Fruit fly (Drosophila melanogaster) whole organism, prepupa: ENCODE data around the gene CG2493.

Experiments used
- CG10631 ChIP-seq: fragments of 200-800 bp; sonication (Bioruptor generic); optimal IDR thresholded peaks from 2 replicates; lab custom pipeline; 2016; ENCODE audit warnings: missing biosample characterization, missing genetic modification characterization
- CG10669 ChIP-seq: fragments of 200-800 bp; sonication (Bioruptor generic); optimal IDR thresholded peaks from 3 replicates; lab custom pipeline; 2018; ENCODE audit warnings: missing biosample characterization, mild to moderate bottlenecking, missing genetic modification characterization, moderate library complexity
- CG11294 ChIP-seq: fragments of 200-800 bp; sonication (Bioruptor generic); IDR thresholded peaks from 2 replicates; pipeline ENCODE4 v1.3.6; 2022; ENCODE audit warnings: missing biosample characterization, missing genetic modification characterization
- CG11762 ChIP-seq: fragments of 200-800 bp; sonication (Bioruptor generic); optimal IDR thresholded peaks from 3 replicates; lab custom pipeline; 2016; ENCODE audit warnings: missing biosample characterization, missing genetic modification characterization; ENCODE audit not compliant: insufficient read depth
- CG11902 ChIP-seq: fragments of 200-800 bp; sonication (Bioruptor generic); optimal IDR thresholded peaks from 3 replicates; lab custom pipeline; 2016; ENCODE audit warnings: missing biosample characterization, missing genetic modification characterization
- CG15336 ChIP-seq: fragments of 200-800 bp; sonication (Bioruptor generic); IDR thresholded peaks from 2 replicates; pipeline ENCODE4 v1.3.6; 2022; ENCODE audit warnings: missing biosample characterization, missing genetic modification characterization
- CG1621 ChIP-seq: fragments of 200-800 bp; sonication (Bioruptor generic); optimal IDR thresholded peaks from 3 replicates; lab custom pipeline; 2018; ENCODE audit warnings: missing biosample characterization, mild to moderate bottlenecking, missing genetic modification characterization
- CG16779 ChIP-seq: fragments of 200-800 bp; sonication (Bioruptor generic); optimal IDR thresholded peaks from 3 replicates; lab custom pipeline; 2017; ENCODE audit warnings: missing biosample characterization, mild to moderate bottlenecking, missing genetic modification characterization
- CG3032 ChIP-seq: fragments of 200-800 bp; optimal IDR thresholded peaks from 2 replicates; lab custom pipeline; 2019; ENCODE audit warnings: missing biosample characterization, mild to moderate bottlenecking, missing genetic modification characterization, moderate library complexity
- CG31627 ChIP-seq: fragments of 200-800 bp; sonication (Bioruptor generic); optimal IDR thresholded peaks from 3 replicates; lab custom pipeline; 2016; ENCODE audit warnings: missing biosample characterization, missing genetic modification characterization
- CG34406 ChIP-seq: fragments of 200-800 bp; sonication (Bioruptor generic); optimal IDR thresholded peaks from 3 replicates; lab custom pipeline; 2016; ENCODE audit warnings: missing biosample characterization, missing genetic modification characterization
- CG3919 ChIP-seq: fragments of 200-800 bp; sonication (Bioruptor generic); optimal IDR thresholded peaks from 3 replicates; lab custom pipeline; 2016; ENCODE audit warnings: missing biosample characterization, missing genetic modification characterization
- CG6163 ChIP-seq: fragments of 200-800 bp; sonication (Bioruptor generic); IDR thresholded peaks from 3 replicates; pipeline ENCODE4 v1.3.6; 2022; ENCODE audit warnings: missing biosample characterization, missing genetic modification characterization
- CG6276 ChIP-seq: fragments of 200-800 bp; sonication (Bioruptor generic); optimal IDR thresholded peaks from 2 replicates; lab custom pipeline; 2017; ENCODE audit warnings: missing biosample characterization, mild to moderate bottlenecking, missing genetic modification characterization
- CG6808 ChIP-seq: fragments of 200-800 bp; sonication (Bioruptor generic); optimal IDR thresholded peaks from 3 replicates; lab custom pipeline; 2017; ENCODE audit warnings: missing biosample characterization, missing genetic modification characterization, mild to moderate bottlenecking, moderate library complexity, missing genetic modification reagents
- CG6854 ChIP-seq: fragments of 200-800 bp; sonication (Bioruptor generic); optimal IDR thresholded peaks from 2 replicates; lab custom pipeline; 2017; ENCODE audit warnings: missing biosample characterization, mild to moderate bottlenecking, missing genetic modification characterization
- CG7368 ChIP-seq: fragments of 200-800 bp; sonication (Bioruptor generic); optimal IDR thresholded peaks from 3 replicates; lab custom pipeline; 2016; ENCODE audit warnings: missing biosample characterization, missing genetic modification characterization
- CG8119 ChIP-seq: fragments of 200-800 bp; sonication (Bioruptor generic); IDR thresholded peaks from 3 replicates; pipeline ENCODE4 v1.3.6; 2022; ENCODE audit warnings: missing biosample characterization, missing genetic modification characterization
- CG8319 ChIP-seq: fragments of 200-800 bp; sonication (Bioruptor generic); optimal IDR thresholded peaks from 3 replicates; lab custom pipeline; 2016; ENCODE audit warnings: missing biosample characterization, missing genetic modification characterization
- Eip75B ChIP-seq: fragments of 200-800 bp; sonication (Bioruptor generic); optimal IDR thresholded peaks from 3 replicates; lab custom pipeline; 2016; ENCODE audit warnings: missing biosample characterization, missing genetic modification characterization
- Eip78C ChIP-seq: fragments of 200-800 bp; sonication (Bioruptor generic); peaks from one replicate; lab custom pipeline; 2016; ENCODE audit warnings: missing biosample characterization, missing genetic modification characterization
- Eip93F ChIP-seq: fragments of 200-800 bp; sonication (Bioruptor generic); optimal IDR thresholded peaks from 2 replicates; lab custom pipeline; 2016; ENCODE audit warnings: missing biosample characterization, mild to moderate bottlenecking, missing genetic modification characterization
- Ets96B ChIP-seq: fragments of 200-800 bp; optimal IDR thresholded peaks from 2 replicates; lab custom pipeline; 2019; ENCODE audit warnings: missing biosample characterization, mild to moderate bottlenecking, missing genetic modification characterization, moderate library complexity
- Gug ChIP-seq: fragments of 200-800 bp; sonication (Bioruptor generic); IDR thresholded peaks from 2 replicates; pipeline ENCODE4 v1.3.6; 2022; ENCODE audit warnings: missing biosample characterization, missing genetic modification characterization
- Hr39 ChIP-seq: fragments of 200-800 bp; sonication (Bioruptor generic); optimal IDR thresholded peaks from 2 replicates; lab custom pipeline; 2016; ENCODE audit warnings: missing biosample characterization, missing genetic modification characterization
- Hr4 ChIP-seq: fragments of 200-800 bp; sonication (Bioruptor generic); optimal IDR thresholded peaks from 3 replicates; lab custom pipeline; 2016; ENCODE audit warnings: missing biosample characterization, missing genetic modification characterization
- Met ChIP-seq: fragments of 200-800 bp; sonication (Bioruptor generic); optimal IDR thresholded peaks from 3 replicates; lab custom pipeline; 2016; ENCODE audit warnings: missing biosample characterization, missing genetic modification characterization
- OdsH ChIP-seq: fragments of 200-800 bp; sonication (Bioruptor generic); optimal IDR thresholded peaks from 3 replicates; lab custom pipeline; 2016; ENCODE audit warnings: missing biosample characterization, missing genetic modification characterization
- Smox ChIP-seq: fragments of 200-800 bp; sonication (Bioruptor generic); optimal IDR thresholded peaks from 3 replicates; lab custom pipeline; 2016; ENCODE audit warnings: missing biosample characterization, missing genetic modification characterization
- Sox14 ChIP-seq: fragments of 200-800 bp; sonication (Bioruptor generic); optimal IDR thresholded peaks from 3 replicates; lab custom pipeline; 2016; ENCODE audit warnings: missing biosample characterization, missing genetic modification characterization
- achi ChIP-seq: fragments of 200-800 bp; sonication (Bioruptor generic); optimal IDR thresholded peaks from 3 replicates; lab custom pipeline; 2016; ENCODE audit warnings: missing biosample characterization, missing genetic modification characterization
- acj6 ChIP-seq: fragments of 200-800 bp; sonication (Bioruptor generic); optimal IDR thresholded peaks from 3 replicates; lab custom pipeline; 2016; ENCODE audit warnings: missing biosample characterization, missing genetic modification characterization
- cyc ChIP-seq: fragments of 200-800 bp; sonication (Bioruptor generic); optimal IDR thresholded peaks from 3 replicates; lab custom pipeline; 2016; ENCODE audit warnings: missing biosample characterization, missing genetic modification characterization
- dsx ChIP-seq: fragments of 200-800 bp; optimal IDR thresholded peaks from 3 replicates; lab custom pipeline; 2019; ENCODE audit warnings: missing biosample characterization, mild to moderate bottlenecking, missing genetic modification characterization, moderate library complexity; ENCODE audit not compliant: poor library complexity, severe bottlenecking
- eg ChIP-seq: fragments of 200-800 bp; sonication (Bioruptor generic); IDR thresholded peaks from 3 replicates; pipeline ENCODE4 v1.3.6; 2022; ENCODE audit warnings: missing biosample characterization, missing genetic modification characterization
- esn ChIP-seq: fragments of 200-800 bp; sonication (Bioruptor generic); optimal IDR thresholded peaks from 2 replicates; lab custom pipeline; 2016; ENCODE audit warnings: missing biosample characterization, mild to moderate bottlenecking, missing genetic modification characterization, moderate library complexity
- fd59A ChIP-seq: fragments of 200-800 bp; sonication (Bioruptor generic); optimal IDR thresholded peaks from 2 replicates; lab custom pipeline; 2017; ENCODE audit warnings: missing biosample characterization, mild to moderate bottlenecking, missing genetic modification characterization, missing genetic modification reagents
- fkh ChIP-seq: fragments of 200-800 bp; sonication (Bioruptor generic); optimal IDR thresholded peaks from 3 replicates; lab custom pipeline; 2017; ENCODE audit warnings: missing biosample characterization, mild to moderate bottlenecking, missing genetic modification characterization, moderate library complexity
- lz ChIP-seq: fragments of 200-800 bp; sonication (Bioruptor generic); optimal IDR thresholded peaks from 3 replicates; lab custom pipeline; 2016; ENCODE audit warnings: missing biosample characterization, missing genetic modification characterization
- salr ChIP-seq, 2 experiments: fragments of 200-800 bp; sonication (Bioruptor generic); optimal IDR thresholded peaks; 3 replicates each; lab custom pipeline; 2016 to 2018; ENCODE audit warnings: missing biosample characterization in 2 of 2, missing genetic modification characterization in 2 of 2, mild to moderate bottlenecking in 1 of 2
- spab ChIP-seq: fragments of 200-800 bp; sonication (Bioruptor generic); optimal IDR thresholded peaks from 2 replicates; lab custom pipeline; 2017; ENCODE audit warnings: missing biosample characterization, mild to moderate bottlenecking, missing genetic modification characterization, missing genetic modification reagents
- ss ChIP-seq, 2 experiments: fragments of 200-800 bp; sonication (Bioruptor generic); optimal IDR thresholded peaks; 2 replicates in 1 of 2; 3 replicates in 1 of 2; lab custom pipeline; 2017 to 2018; ENCODE audit warnings: mild to moderate bottlenecking in 2 of 2, missing biosample characterization in 2 of 2, missing genetic modification characterization in 2 of 2, moderate library complexity in 1 of 2
- svp ChIP-seq: fragments of 200-800 bp; sonication (Bioruptor generic); peaks from one replicate; lab custom pipeline; 2016; ENCODE audit warnings: missing biosample characterization, missing genetic modification characterization
- topi ChIP-seq: fragments of 200-800 bp; sonication (Bioruptor generic); optimal IDR thresholded peaks from 3 replicates; lab custom pipeline; 2016; ENCODE audit warnings: missing biosample characterization, missing genetic modification characterization
- vri ChIP-seq: fragments of 200-800 bp; sonication (Bioruptor generic); optimal IDR thresholded peaks from 3 replicates; lab custom pipeline; 2016; ENCODE audit warnings: missing biosample characterization, mild to moderate bottlenecking, missing genetic modification characterization

The CG2493 gene

dm6 chr2L:20463316-20463856 is at the start of gene CG2493:
Gene CG2493 (minus strand): TSS chr2L:20463444.
- TF ChIP-seq esn (GFP tag; lab: Kevin White, UChicago) (peak; percentile 52), vri (GFP tag; lab: Kevin White, UChicago) (peak; percentile 5), lz (GFP tag; lab: Kevin White, UChicago) (peak; percentile 24), CG10669 (GFP tag; lab: Kevin White, UChicago) (peak; percentile 60), fkh (GFP tag; lab: Kevin White, UChicago) (no peak), Met (GFP tag; lab: Kevin White, UChicago) (peak; percentile 3), CG7368 (peak; percentile 68), cyc (peak; percentile 45), CG6276 (GFP tag; lab: Kevin White, UChicago) (peak; percentile 27), achi (GFP tag; lab: Kevin White, UChicago) (peak; percentile 10), CG8119 (no peak), CG11294 (peak; percentile 23; the same call in 1 of the 2 replicates), dsx (GFP tag; lab: Kevin White, UChicago) (peak; percentile 12), Eip78C (peak; percentile 85), CG6808 (GFP tag; lab: Kevin White, UChicago) (peak; percentile 45), CG10631 (peak; percentile 0), CG8319 (GFP tag; lab: Kevin White, UChicago) (peak; percentile 43), CG3919 (GFP tag; lab: Kevin White, UChicago) (peak; percentile 59), Smox (no peak), Sox14 (GFP tag; lab: Kevin White, UChicago) (peak; percentile 23), CG1621 (no peak), OdsH (GFP tag; lab: Kevin White, UChicago) (peak; percentile 15), svp (GFP tag; lab: Kevin White, UChicago) (peak; percentile 96), Eip75B (GFP tag; lab: Kevin White, UChicago) (peak; percentile 29), CG6854 (GFP tag; lab: Kevin White, UChicago) (no peak), Ets96B (tag; lab: Kevin White, UChicago) (peak; percentile 34), Eip93F (no peak), Gug (GFP tag; lab: Robert Waterston, UW) (peak; percentile 54; the same call in 1 of the 2 replicates), Hr39 (GFP tag; lab: Kevin White, UChicago) (peak; percentile 20), CG15336 (GFP tag; lab: Robert Waterston, UW) (no peak), ss (GFP tag; optimal IDR thresholded peaks at IDR 0.05; lab: Kevin White, UChicago) (no peak), acj6 (peak; percentile 1), eg (GFP tag; lab: Robert Waterston, UW) (peak; percentile 57; the same call in 2 of the 3 replicates), CG6163 (GFP tag; lab: Robert Waterston, UW) (peak; percentile 26; the same call in 2 of the 3 replicates), Hr4 (GFP tag; lab: Kevin White, UChicago) (no peak), fd59A (no peak), CG16779 (tag; lab: Kevin White, UChicago) (no peak), salr (GFP tag; optimal IDR thresholded peaks at IDR 0.05; lab: Kevin White, UChicago) (no peak), CG3032 (tag; lab: Kevin White, UChicago) (peak; percentile 66), topi (GFP tag; lab: Kevin White, UChicago) (peak; percentile 32), CG11902 (GFP tag; lab: Kevin White, UChicago) (no peak), CG34406 (no peak), spab (GFP tag; lab: Kevin White, UChicago) (peak; percentile 34), CG31627 (peak; percentile 22), CG11762 (GFP tag; lab: Kevin White, UChicago) (peak; percentile 69)
